Worm (Caenorhabditis elegans): ENCODE results near the gene txt-12.

The txt-12 gene

ce11 chrV:15085335-15085800, 7.4 kb upstream of the txt-12 start, which contains the start of the genes ahsa-1 and C01G10.7 (continued):
- TF ChIP-seq spr-3 (GFP tag; optimal IDR thresholded peaks at IDR 0.05): no peak
- peak; percentile 87 for TF ChIP-seq rbr-2 (tag; optimal IDR thresholded peaks at IDR 0.05)
- TF ChIP-seq lin-39 (tag; optimal IDR thresholded peaks at IDR 0.05): no peak
- TF ChIP-seq nhr-42 (GFP tag; IDR thresholded peaks at IDR 0.05): peak; percentile 46; the same call in 1 of the 2 replicates
- TF ChIP-seq lim-7 (GFP tag; IDR thresholded peaks at IDR 0.05): no peak
- peak; percentile 72; the same call in 1 of the 2 replicates for TF ChIP-seq ceh-44 (GFP tag; IDR thresholded peaks at IDR 0.05)
- peak; percentile 91 for TF ChIP-seq ZK337.2 (GFP tag; IDR thresholded peaks at IDR 0.05)
- TF ChIP-seq spr-1 (tag; optimal IDR thresholded peaks at IDR 0.05): peak; percentile 46
- no peak for TF ChIP-seq daf-19 (GFP tag; conservative IDR thresholded peaks at IDR 0.05)
- TF ChIP-seq F37D6.2 (tag; optimal IDR thresholded peaks at IDR 0.05): peak; percentile 70
- no peak for TF ChIP-seq D1046.2 (GFP tag; IDR thresholded peaks at IDR 0.05)
- no peak for TF ChIP-seq sdz-12 (GFP tag; optimal IDR thresholded peaks at IDR 0.05)
- TF ChIP-seq zip-2 (tag; optimal IDR thresholded peaks at IDR 0.05): no peak
- peak; percentile 40 for TF ChIP-seq ztf-7 (tag; optimal IDR thresholded peaks at IDR 0.05)
- TF ChIP-seq R02D3.7 (tag; optimal IDR thresholded peaks at IDR 0.05): peak; percentile 89
- no peak for TF ChIP-seq nhr-48 (tag; optimal IDR thresholded peaks at IDR 0.05)
- no peak for TF ChIP-seq cey-2 (tag; optimal IDR thresholded peaks at IDR 0.05; ENCODE audit: borderline replicate concordance, insufficient read depth)
- TF ChIP-seq mes-2 (tag; optimal IDR thresholded peaks at IDR 0.05; ENCODE audit: poor library complexity, severe bottlenecking): peak; percentile 99
- TF ChIP-seq dmd-9 (GFP tag; IDR thresholded peaks at IDR 0.05): peak; percentile 86
- no peak for TF ChIP-seq Y105C5A.15 (GFP tag; IDR thresholded peaks at IDR 0.05)
- TF ChIP-seq tra-1 (GFP tag; IDR thresholded peaks at IDR 0.05): peak; percentile 58; the same call in 1 of the 2 replicates
- TF ChIP-seq zip-11 (GFP tag; IDR thresholded peaks at IDR 0.05): no peak
- 0 out of 2 replicates have a peak, but pooled peaks have one; percentile 46 for TF ChIP-seq arid-1 (GFP tag; conservative IDR thresholded peaks at IDR 0.05)
- TF ChIP-seq F44E2.7 (GFP tag; IDR thresholded peaks at IDR 0.05): no peak
- TF ChIP-seq nhr-77 (tag; optimal IDR thresholded peaks at IDR 0.05): peak; percentile 88
- no peak for TF ChIP-seq unc-62 (GFP tag; optimal IDR thresholded peaks at IDR 0.05 in 1 of 2)
- TF ChIP-seq unc-62 (tag; optimal IDR thresholded peaks at IDR 0.05): no peak
- TF ChIP-seq nhr-102 (tag; optimal IDR thresholded peaks at IDR 0.05): no peak
- no peak for TF ChIP-seq nhr-237 (tag; optimal IDR thresholded peaks at IDR 0.05)
- TF ChIP-seq lin-1 (GFP tag; IDR thresholded peaks at IDR 0.05): no peak
- no peak for TF ChIP-seq skn-1 (tag; optimal IDR thresholded peaks at IDR 0.05)
- peak; percentile 72 for TF ChIP-seq pqm-1 (tag; optimal IDR thresholded peaks at IDR 0.05)
- TF ChIP-seq mdl-1 (tag; optimal IDR thresholded peaks at IDR 0.05): peak in 1 of 2 experiments; percentile 13
- peak; percentile 91 for TF ChIP-seq lin-15B (tag; optimal IDR thresholded peaks at IDR 0.05)
- no peak for TF ChIP-seq dmd-8 (GFP tag; IDR thresholded peaks at IDR 0.05)
- peak; percentile 72 for TF ChIP-seq duxl-1 (tag; optimal IDR thresholded peaks at IDR 0.05; ENCODE audit: poor library complexity)
- TF ChIP-seq vab-7 (GFP tag; IDR thresholded peaks at IDR 0.05): peak; percentile 49; the same call in 1 of the 2 replicates
- no peak for TF ChIP-seq ztf-11 (tag; optimal IDR thresholded peaks at IDR 0.05)
- TF ChIP-seq hlh-11 (tag; optimal IDR thresholded peaks at IDR 0.05): peak; percentile 74
- TF ChIP-seq ceh-28 (tag; optimal IDR thresholded peaks at IDR 0.05): no peak
- peak; percentile 60 to 98 for TF ChIP-seq hif-1 (tag; optimal IDR thresholded peaks at IDR 0.05)
- no peak for TF ChIP-seq Y75B8A.6 (GFP tag; IDR thresholded peaks at IDR 0.05)
- peak; percentile 54; the same call in 1 of the 2 replicates for TF ChIP-seq pha-4 (GFP tag; IDR thresholded peaks at IDR 0.05)
- TF ChIP-seq pha-4 (tag; optimal IDR thresholded peaks at IDR 0.05): peak; percentile 97
- 0 out of 2 replicates have a peak, but pooled peaks have one; percentile 12 for TF ChIP-seq tag-97 (GFP tag; IDR thresholded peaks at IDR 0.05)
- TF ChIP-seq saeg-2 (GFP tag; IDR thresholded peaks at IDR 0.05): no peak
- TF ChIP-seq ama-1 (optimal IDR thresholded peaks at IDR 0.05): no peak
- TF ChIP-seq F26F4.8 (GFP tag; conservative IDR thresholded peaks at IDR 0.05): no peak
- no peak for TF ChIP-seq zag-1 (tag; optimal IDR thresholded peaks at IDR 0.05)
- TF ChIP-seq aha-1 (tag): peak; percentile 98
- no peak for TF ChIP-seq dve-1 (tag; optimal IDR thresholded peaks at IDR 0.05; ENCODE audit: insufficient read depth)
- TF ChIP-seq mep-1 (tag; optimal IDR thresholded peaks at IDR 0.05): no peak

Data from whole organism, L4 larva.